Fruit fly (Drosophila melanogaster) whole organism, embryonic: ENCODE results near the gene CG6287.

Source experiments
- Awh ChIP-seq: fragments of 200-800 bp; sonication (Bioruptor generic); IDR thresholded peaks from 2 replicates; pipeline ENCODE4, ENCODE4 v1.3.6; 2022; ENCODE audit warnings: missing biosample characterization, missing genetic modification characterization
- CG10267 ChIP-seq: fragments of 200-800 bp; sonication (Bioruptor generic); optimal IDR thresholded peaks from 2 replicates; lab custom pipeline; 2018; ENCODE audit warnings: missing biosample characterization, mild to moderate bottlenecking, missing genetic modification characterization, moderate library complexity
- CG11560 ChIP-seq: fragments of 200-800 bp; sonication (Bioruptor generic); IDR thresholded peaks from 3 replicates; pipeline ENCODE4 v1.3.6; 2022; ENCODE audit warnings: missing biosample characterization, missing genetic modification characterization
- CG13296 ChIP-seq: fragments of 200-800 bp; sonication (Bioruptor generic); optimal IDR thresholded peaks from 3 replicates; lab custom pipeline; 2018; ENCODE audit warnings: missing biosample characterization, mild to moderate bottlenecking, missing genetic modification characterization
- CG14710 ChIP-seq: fragments of 200-800 bp; sonication (Bioruptor generic); optimal IDR thresholded peaks from 3 replicates; lab custom pipeline; 2019; ENCODE audit warnings: missing biosample characterization, mild to moderate bottlenecking, missing genetic modification characterization, moderate library complexity
- CG14860 ChIP-seq: fragments of 200-800 bp; sonication (Bioruptor generic); IDR thresholded peaks from 3 replicates; pipeline ENCODE4 v1.3.6; 2022; ENCODE audit warnings: missing biosample characterization, missing genetic modification characterization; ENCODE audit not compliant: partially characterized antibody
- CG14965 ChIP-seq: fragments of 200-800 bp; sonication (Bioruptor generic); optimal IDR thresholded peaks from 2 replicates; lab custom pipeline; 2016; ENCODE audit warnings: missing biosample characterization, missing genetic modification characterization, borderline replicate concordance
- CG15269 ChIP-seq: fragments of 200-800 bp; sonication (Bioruptor generic); optimal IDR thresholded peaks from 2 replicates; lab custom pipeline; 2018; ENCODE audit warnings: missing biosample characterization, mild to moderate bottlenecking, missing genetic modification characterization, moderate library complexity
- CG17361 ChIP-seq: fragments of 200-800 bp; sonication (Bioruptor generic); IDR thresholded peaks from 3 replicates; pipeline ENCODE4 v1.3.6; 2022; ENCODE audit warnings: missing biosample characterization, missing genetic modification characterization
- CG2129 ChIP-seq: fragments of 200-800 bp; sonication (Bioruptor generic); IDR thresholded peaks from 2 replicates; pipeline ENCODE4 v1.3.6; 2022; ENCODE audit warnings: missing biosample characterization, missing genetic modification characterization; ENCODE audit not compliant: partially characterized antibody
- CG2678 ChIP-seq: fragments of 200-800 bp; sonication (Bioruptor generic); optimal IDR thresholded peaks from 3 replicates; lab custom pipeline; 2019; ENCODE audit warnings: missing biosample characterization, mild to moderate bottlenecking, missing genetic modification characterization, moderate library complexity
- CG30020 ChIP-seq: fragments of 200-800 bp; optimal IDR thresholded peaks from 2 replicates; lab custom pipeline; 2019; ENCODE audit warnings: missing biosample characterization, mild to moderate bottlenecking, missing genetic modification characterization, moderate library complexity
- CG32532 ChIP-seq: fragments of 200-800 bp; sonication (Bioruptor generic); IDR thresholded peaks from 2 replicates; pipeline ENCODE4 v1.3.6; 2022; ENCODE audit warnings: missing biosample characterization, missing genetic modification characterization
- CG32767 ChIP-seq: fragments of 200-800 bp; sonication (Bioruptor generic); IDR thresholded peaks from 2 replicates; pipeline ENCODE4 v1.3.6; 2022; ENCODE audit warnings: missing biosample characterization, missing genetic modification characterization
- CG3407 ChIP-seq: fragments of 200-800 bp; sonication (Bioruptor generic); optimal IDR thresholded peaks from 2 replicates; lab custom pipeline; 2018; ENCODE audit warnings: missing biosample characterization, mild to moderate bottlenecking, missing genetic modification characterization
- CG34376 ChIP-seq: fragments of 200-800 bp; sonication (Bioruptor generic); optimal IDR thresholded peaks from 2 replicates; lab custom pipeline; 2018; ENCODE audit warnings: missing biosample characterization, mild to moderate bottlenecking, missing genetic modification characterization
- CG4707 ChIP-seq: fragments of 200-800 bp; sonication (Bioruptor generic); optimal IDR thresholded peaks from 2 replicates; lab custom pipeline; 2018; ENCODE audit warnings: missing biosample characterization, mild to moderate bottlenecking, missing genetic modification characterization, moderate library complexity
- CG7271 ChIP-seq: fragments of 200-800 bp; sonication (Bioruptor generic); optimal IDR thresholded peaks from 2 replicates; lab custom pipeline; 2018; ENCODE audit warnings: missing biosample characterization, mild to moderate bottlenecking, missing genetic modification characterization, moderate library complexity
- CG7372 ChIP-seq: fragments of 200-800 bp; sonication (Bioruptor generic); IDR thresholded peaks from 2 replicates; pipeline ENCODE4 v1.3.6; 2022; ENCODE audit warnings: missing biosample characterization, missing genetic modification characterization
- Camta ChIP-seq: fragments of 200-800 bp; sonication (Bioruptor generic); optimal IDR thresholded peaks from 2 replicates; lab custom pipeline; 2016; ENCODE audit warnings: missing biosample characterization, missing genetic modification characterization
- CrebB ChIP-seq: fragments of 200-800 bp; sonication (Bioruptor generic); optimal IDR thresholded peaks from 3 replicates; lab custom pipeline; 2018; ENCODE audit warnings: missing biosample characterization, mild to moderate bottlenecking, missing genetic modification characterization
- Dll ChIP-seq: fragments of 200-800 bp; sonication (Bioruptor generic); IDR thresholded peaks from 4 replicates; pipeline ENCODE4 v1.3.6; 2022; ENCODE audit warnings: missing biosample characterization, missing genetic modification characterization; ENCODE audit not compliant: partially characterized antibody
- Eip74EF ChIP-seq, 2 experiments: fragments of 200-800 bp in 1 of 2; fragments of >200 bp in 1 of 2; sonication (Bioruptor generic) in 1 of 2; optimal IDR thresholded peaks; 2 replicates each; lab custom pipeline; 2017 to 2019; ENCODE audit warnings: missing biosample characterization in 2 of 2, missing genetic modification characterization in 2 of 2, mild to moderate bottlenecking in 1 of 2, moderate library complexity in 1 of 2
- Elba2 ChIP-seq: fragments of 200-800 bp; sonication (Bioruptor generic); optimal IDR thresholded peaks from 3 replicates; lab custom pipeline; 2016; ENCODE audit warnings: missing biosample characterization, missing genetic modification characterization
- Fer2 ChIP-seq: fragments of 200-800 bp; sonication (Bioruptor generic); optimal IDR thresholded peaks from 2 replicates; lab custom pipeline; 2018; ENCODE audit warnings: missing biosample characterization, mild to moderate bottlenecking, missing genetic modification characterization, moderate library complexity
- H15 ChIP-seq: fragments of 200-800 bp; sonication (Bioruptor generic); IDR thresholded peaks from 3 replicates; pipeline ENCODE4 v1.3.6; 2022; ENCODE audit warnings: missing biosample characterization, missing genetic modification characterization
- HHEX ChIP-seq: fragments of 200-800 bp; sonication (Bioruptor generic); optimal IDR thresholded peaks from 3 replicates; lab custom pipeline; 2017; ENCODE audit warnings: missing biosample characterization, mild to moderate bottlenecking, missing genetic modification characterization, missing genetic modification reagents
- MESR4 ChIP-seq: fragments of 200-800 bp; sonication (Bioruptor generic); optimal IDR thresholded peaks from 2 replicates; lab custom pipeline; 2018; ENCODE audit warnings: missing biosample characterization, mild to moderate bottlenecking, missing genetic modification characterization, moderate library complexity
- NC2β ChIP-seq: fragments of 200-800 bp; sonication (Bioruptor generic); optimal IDR thresholded peaks from 2 replicates; lab custom pipeline; 2016; ENCODE audit warnings: missing biosample characterization, missing genetic modification characterization
- Rfx ChIP-seq: fragments of 200-800 bp; sonication (Bioruptor generic); IDR thresholded peaks from 2 replicates; pipeline ENCODE4 v1.3.6; 2022; ENCODE audit warnings: missing biosample characterization, missing genetic modification characterization
- al ChIP-seq: fragments of 200-800 bp; sonication (Bioruptor generic); IDR thresholded peaks from 2 replicates; pipeline ENCODE4 v1.3.6; 2022; ENCODE audit warnings: missing biosample characterization, missing genetic modification characterization
- amos ChIP-seq: fragments of 200-800 bp; sonication (Bioruptor generic); IDR thresholded peaks from 2 replicates; pipeline ENCODE4 v1.3.6; 2022; ENCODE audit warnings: missing biosample characterization, missing genetic modification characterization; ENCODE audit not compliant: partially characterized antibody
- aop ChIP-seq: fragments of 200-800 bp; sonication (Bioruptor generic); IDR thresholded peaks from 2 replicates; pipeline ENCODE4 v1.3.6; 2022; ENCODE audit warnings: missing biosample characterization, missing genetic modification characterization
- ato ChIP-seq: fragments of 200-800 bp; sonication (Bioruptor generic); IDR thresholded peaks from 2 replicates; pipeline ENCODE4 v1.3.6; 2022; ENCODE audit warnings: missing biosample characterization, missing genetic modification characterization; ENCODE audit not compliant: partially characterized antibody
- bigmax ChIP-seq: fragments of 200-800 bp; sonication (Bioruptor generic); optimal IDR thresholded peaks from 2 replicates; lab custom pipeline; 2018; ENCODE audit warnings: missing biosample characterization, mild to moderate bottlenecking, missing genetic modification characterization
- cad ChIP-seq: fragments of >200 bp; optimal IDR thresholded peaks from 2 replicates; lab custom pipeline; 2017; ENCODE audit warnings: missing biosample characterization, missing genetic modification characterization
- ci ChIP-seq: fragments of 200-800 bp; sonication (Bioruptor generic); IDR thresholded peaks from 3 replicates; pipeline ENCODE4 v1.3.6; 2022; ENCODE audit warnings: missing biosample characterization, missing genetic modification characterization
- cwo ChIP-seq: fragments of 200-800 bp; sonication (Bioruptor generic); optimal IDR thresholded peaks from 3 replicates; lab custom pipeline; 2017; ENCODE audit warnings: missing biosample characterization, missing genetic modification characterization, mild to moderate bottlenecking, moderate library complexity, missing genetic modification reagents
- fd96Cb ChIP-seq: fragments of 200-800 bp; sonication (Bioruptor generic); optimal IDR thresholded peaks from 2 replicates; lab custom pipeline; 2018; ENCODE audit warnings: missing biosample characterization, mild to moderate bottlenecking, missing genetic modification characterization, moderate library complexity
- gcm2 ChIP-seq: fragments of 200-800 bp; sonication (Bioruptor generic); optimal IDR thresholded peaks from 2 replicates; lab custom pipeline; 2016; ENCODE audit warnings: missing biosample characterization, missing genetic modification characterization
- h ChIP-seq: fragments of >200 bp; optimal IDR thresholded peaks from 2 replicates; lab custom pipeline; 2017
- inv ChIP-seq: fragments of 200-800 bp; sonication (Bioruptor generic); IDR thresholded peaks from 2 replicates; pipeline ENCODE4 v1.3.6; 2022; ENCODE audit warnings: missing biosample characterization, missing genetic modification characterization; ENCODE audit not compliant: partially characterized antibody
- mld ChIP-seq: fragments of 200-800 bp; sonication (Bioruptor generic); IDR thresholded peaks from 3 replicates; pipeline ENCODE4 v1.3.6; 2022; ENCODE audit warnings: missing biosample characterization, missing genetic modification characterization; ENCODE audit not compliant: partially characterized antibody
- pan ChIP-seq, 4 experiments: fragments of >200 bp in 3 of 4; fragments of 200-800 bp in 1 of 4; sonication (Bioruptor generic) in 1 of 4; optimal IDR thresholded peaks in 3 of 4; IDR thresholded peaks in 1 of 4; 2 replicates each; pipeline versions ENCODE4 v1.3.6 to Lab custom; 2017 to 2022; ENCODE audit warnings: missing biosample characterization in 2 of 4, missing genetic modification characterization in 2 of 4, mixed read lengths in 1 of 4
- pzg ChIP-seq: fragments of 200-800 bp; sonication (Bioruptor generic); optimal IDR thresholded peaks from 3 replicates; lab custom pipeline; 2018; ENCODE audit warnings: missing biosample characterization, mild to moderate bottlenecking, missing genetic modification characterization, moderate library complexity
- sna ChIP-seq: fragments of 200-800 bp; sonication (Bioruptor generic); IDR thresholded peaks from 2 replicates; pipeline ENCODE4 v1.3.6; 2022; ENCODE audit warnings: missing biosample characterization, missing genetic modification characterization; ENCODE audit not compliant: partially characterized antibody
- sqz ChIP-seq: fragments of 200-800 bp; sonication (Bioruptor generic); optimal IDR thresholded peaks from 3 replicates; lab custom pipeline; 2018; ENCODE audit warnings: missing biosample characterization, mild to moderate bottlenecking, missing genetic modification characterization
- tio ChIP-seq: fragments of 200-800 bp; sonication (Bioruptor generic); optimal IDR thresholded peaks from 2 replicates; lab custom pipeline; 2017; ENCODE audit warnings: missing biosample characterization, missing genetic modification characterization, inconsistent platforms
- trem ChIP-seq: fragments of 200-800 bp; optimal IDR thresholded peaks from 3 replicates; lab custom pipeline; 2019; ENCODE audit warnings: missing biosample characterization, mild to moderate bottlenecking, missing genetic modification characterization, moderate library complexity

Gene CG6287

dm6 chr2L:11119966-11120517 lies 35.5 kb downstream of the CG6287 start, which contains the start of gene CG6230 (continued):
- TF ChIP-seq Rfx (GFP tag; lab: Robert Waterston, UW) (no peak), Eip74EF (GFP tag; optimal IDR thresholded peaks at IDR 0.05; lab: Kevin White, UChicago) (no peak), CG2678 (tag; lab: Kevin White, UChicago) (no peak), CG10267 (peak; percentile 92), Awh (no peak), CG7372 (GFP tag; lab: Robert Waterston, UW) (no peak), CG30020 (tag; lab: Kevin White, UChicago) (no peak), CrebB (no peak), gcm2 (GFP tag; lab: Kevin White, UChicago) (no peak), sna (GFP tag; lab: Robert Waterston, UW) (peak; percentile 60), CG14965 (GFP tag; lab: Kevin White, UChicago) (no peak), NC2β (no peak), ci (GFP tag; lab: Robert Waterston, UW) (peak; percentile 30; the same call in 1 of the 3 replicates), bigmax (GFP tag; lab: Kevin White, UChicago) (no peak), fd96Cb (tag; lab: Kevin White, UChicago) (no peak), amos (GFP tag; lab: Robert Waterston, UW) (peak; percentile 71), aop (GFP tag; lab: Robert Waterston, UW) (no peak), HHEX (GFP tag; lab: Kevin White, UChicago) (no peak), CG4707 (GFP tag; lab: Kevin White, UChicago) (no peak), Elba2 (no peak), CG15269 (tag; lab: Kevin White, UChicago) (no peak), CG13296 (GFP tag; lab: Kevin White, UChicago) (no peak), CG14710 (tag; lab: Kevin White, UChicago) (peak; percentile 3), CG32532 (no peak), ato (GFP tag; lab: Robert Waterston, UW) (peak; percentile 64), pzg (GFP tag; lab: Kevin White, UChicago) (peak; percentile 54), MESR4 (GFP tag; lab: Kevin White, UChicago) (peak; percentile 52), Fer2 (tag; lab: Kevin White, UChicago) (no peak), CG3407 (GFP tag; lab: Kevin White, UChicago) (no peak), trem (tag; lab: Kevin White, UChicago) (peak; percentile 24), Camta (GFP tag; lab: Kevin White, UChicago) (no peak), H15 (GFP tag; lab: Robert Waterston, UW) (no peak), CG34376 (GFP tag; lab: Kevin White, UChicago) (no peak), cwo (no peak), CG32767 (no peak), pan (optimal IDR thresholded peaks at IDR 0.05; lab: Kevin White, UChicago) (no peak), pan (GFP tag; optimal IDR thresholded peaks at IDR 0.05 in 1 of 2, IDR thresholded peaks at IDR 0.05 in 1 of 2) (no peak), CG7271 (tag; lab: Kevin White, UChicago) (no peak), cad (GFP tag; lab: Kevin White, UChicago) (no peak), tio (GFP tag; lab: Kevin White, UChicago) (no peak), CG2129 (GFP tag; lab: Robert Waterston, UW) (peak; percentile 33; the same call in 1 of the 2 replicates), mld (GFP tag; lab: Robert Waterston, UW) (no peak), Dll (GFP tag; lab: Robert Waterston, UW) (peak; percentile 71; the same call in 2 of the 4 replicates), sqz (GFP tag; lab: Kevin White, UChicago) (no peak), al (no peak), inv (GFP tag; lab: Robert Waterston, UW) (0 out of 2 replicates have a peak, but pooled peaks have one; percentile 34), CG14860 (peak; percentile 26; the same call in 1 of the 3 replicates), CG17361 (no peak), CG11560 (no peak), h (no peak)
